Worm (Caenorhabditis elegans) whole organism, L4 larva: Measurements from ENCODE around the gene F01D5.7.

Experiments used
- F10B5.3 ChIP-seq: sonication (generic microtip); optimal IDR thresholded peaks from 2 replicates; lab custom pipeline; 2016; ENCODE audit warnings: mild to moderate bottlenecking, missing genetic modification characterization, missing compliant biosample characterization
- R02D3.7 ChIP-seq: fragments of 150-350 bp; sonication (generic microtip); optimal IDR thresholded peaks from 3 replicates; lab custom pipeline; 2014; ENCODE audit warnings: missing biosample characterization, missing genetic modification characterization
- Y75B8A.6 ChIP-seq: fragments of 200-800 bp; sonication (Bioruptor generic); IDR thresholded peaks from 2 replicates; pipeline ENCODE4 v1.3.6; 2022; ENCODE audit warnings: missing genetic modification reagents, missing genetic modification characterization, missing compliant biosample characterization
- ceh-82 ChIP-seq: sonication (generic microtip); optimal IDR thresholded peaks from 2 replicates; lab custom pipeline; 2017; ENCODE audit warnings: missing biosample characterization, missing genetic modification characterization
- nhr-11 ChIP-seq: fragments of 150-350 bp; optimal IDR thresholded peaks from 2 replicates; lab custom pipeline; 2014; ENCODE audit warnings: missing biosample characterization, missing genetic modification characterization
- unc-130 ChIP-seq: sonication (generic microtip); optimal IDR thresholded peaks from 2 replicates; lab custom pipeline; 2016; ENCODE audit warnings: missing genetic modification reagents, missing genetic modification characterization, missing compliant biosample characterization
- unc-62 ChIP-seq, 3 experiments: fragments of 150-350 bp in 1 of 3; sonication (generic microtip); optimal IDR thresholded peaks in 2 of 3; peaks in 1 of 3; 1 replicate in 1 of 3; 2 replicates in 2 of 3; lab custom pipeline; 2014 to 2017; ENCODE audit warnings: missing biosample characterization in 3 of 3, missing genetic modification characterization in 3 of 3, missing genetic modification reagents in 3 of 3, missing genotype in 1 of 3

DNA sequence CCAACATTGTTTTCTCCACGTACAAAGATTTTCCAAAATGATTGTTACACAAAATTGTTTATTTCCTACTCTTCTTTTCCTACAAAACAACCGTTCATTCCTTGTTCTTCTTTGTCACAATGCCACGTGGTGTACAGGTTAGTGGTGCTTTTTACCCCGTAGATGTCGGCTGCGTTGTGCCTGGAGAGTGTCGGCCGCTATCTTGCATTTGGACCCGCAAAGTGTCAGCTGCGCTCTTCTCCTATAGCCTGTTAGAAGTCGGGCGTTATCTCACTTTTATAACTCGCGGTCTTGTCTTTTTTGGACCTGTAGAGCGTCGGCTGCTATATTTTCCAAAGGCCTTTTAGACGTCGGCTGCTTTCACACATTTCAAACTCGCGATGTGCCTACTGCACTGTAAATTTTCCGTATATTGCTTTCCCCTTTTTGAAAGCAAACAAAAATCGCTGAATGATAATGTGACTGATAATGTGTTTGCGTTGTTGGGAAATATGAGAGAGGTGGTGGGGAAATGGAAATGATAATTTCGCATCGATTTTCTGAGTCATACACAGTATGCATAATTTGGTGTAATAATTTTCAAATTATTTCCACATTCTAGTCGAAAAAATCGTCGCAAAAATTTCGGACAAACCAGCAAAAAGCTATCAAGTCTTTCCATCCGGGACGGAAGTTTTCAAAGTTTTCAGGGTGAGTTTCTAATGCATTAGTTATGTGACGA is 2.4 kb downstream of the F01D5.7 start, which contains the start of gene F01D5.8:
- TF ChIP-seq nhr-11 (tag; lab: Kevin White, UChicago), result no peak
- TF ChIP-seq ceh-82 (tag; lab: Kevin White, UChicago), result no peak
- TF ChIP-seq unc-130 (GFP tag; lab: Kevin White, UChicago), result no peak
- peak in 1 of 2 experiments; percentile 58 for TF ChIP-seq unc-62 (GFP tag; optimal IDR thresholded peaks at IDR 0.05 in 1 of 2; lab: Kevin White, UChicago)
- no peak for TF ChIP-seq unc-62 (tag; optimal IDR thresholded peaks at IDR 0.05; lab: Kevin White, UChicago)
- TF ChIP-seq F10B5.3, result no peak
- TF ChIP-seq R02D3.7 (tag; lab: Kevin White, UChicago), result no peak
- TF ChIP-seq Y75B8A.6 (GFP tag; lab: Robert Waterston, UW), result no peak
